Worm (Caenorhabditis elegans): ENCODE measurements around the gene Y53F4B.9.

DNA sequence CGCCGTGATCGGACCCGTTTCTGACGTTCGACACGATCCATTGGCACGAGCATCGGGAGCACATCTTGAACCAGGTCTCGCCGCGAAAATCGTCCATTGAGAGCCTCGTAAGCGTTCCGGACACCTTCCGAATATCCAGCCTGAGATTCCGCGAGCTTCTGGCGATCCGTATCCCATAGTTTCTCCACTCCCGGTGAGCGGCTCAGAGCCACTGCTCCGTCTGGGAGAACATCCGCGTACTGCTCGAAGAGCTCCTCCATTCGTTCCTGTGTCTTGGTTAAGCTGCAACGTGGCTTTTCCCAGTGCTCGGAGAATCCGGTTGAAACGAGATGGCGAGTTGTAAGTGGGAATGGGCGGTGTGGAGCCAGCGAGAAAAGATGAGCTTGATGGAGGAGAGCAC is 5.1 kb downstream of the Y53F4B.9 start:
- TF ChIP-seq ama-1 (optimal IDR thresholded peaks at IDR 0.05) (no peak), ceh-13 (GFP tag; optimal IDR thresholded peaks at IDR 0.05) (no peak), hnd-1 (tag; optimal IDR thresholded peaks at IDR 0.05) (no peak), B0310.2 (tag; optimal IDR thresholded peaks at IDR 0.05) (no peak), hmbx-1 (tag; optimal IDR thresholded peaks at IDR 0.05) (no peak), flt-1 (GFP tag; IDR thresholded peaks at IDR 0.05) (no peak)

All from whole organism, early embryonic.